Fruit fly (Drosophila melanogaster) whole organism, embryonic: ENCODE data around the gene Vps39.

Experiments
- CG17829 ChIP-seq: fragments of 200-800 bp; optimal IDR thresholded peaks from 2 replicates; lab custom pipeline; 2019; ENCODE audit warnings: missing biosample characterization, mild to moderate bottlenecking, missing genetic modification characterization, moderate library complexity
- CG31224 ChIP-seq: fragments of 200-800 bp; sonication (Bioruptor generic); IDR thresholded peaks from 2 replicates; pipeline ENCODE4 v1.3.6; 2022; ENCODE audit warnings: missing biosample characterization, missing genetic modification characterization
- CG8290 ChIP-seq, 3 experiments: fragments of 200-800 bp; sonication (Bioruptor generic); optimal IDR thresholded peaks; 2 replicates each; lab custom pipeline; 2016 to 2019; ENCODE audit warnings: missing biosample characterization in 3 of 3, missing genetic modification characterization in 3 of 3, mild to moderate bottlenecking in 2 of 3, moderate library complexity in 1 of 3
- Dll ChIP-seq: fragments of 200-800 bp; sonication (Bioruptor generic); IDR thresholded peaks from 4 replicates; pipeline ENCODE4 v1.3.6; 2022; ENCODE audit warnings: missing biosample characterization, missing genetic modification characterization; ENCODE audit not compliant: partially characterized antibody
- al ChIP-seq: fragments of 200-800 bp; sonication (Bioruptor generic); IDR thresholded peaks from 2 replicates; pipeline ENCODE4 v1.3.6; 2022; ENCODE audit warnings: missing biosample characterization, missing genetic modification characterization
- crc ChIP-seq: fragments of 200-800 bp; sonication (Bioruptor generic); optimal IDR thresholded peaks from 2 replicates; lab custom pipeline; 2016; ENCODE audit warnings: missing biosample characterization, missing genetic modification characterization
- inv ChIP-seq: fragments of 200-800 bp; sonication (Bioruptor generic); IDR thresholded peaks from 2 replicates; pipeline ENCODE4 v1.3.6; 2022; ENCODE audit warnings: missing biosample characterization, missing genetic modification characterization; ENCODE audit not compliant: partially characterized antibody
- nerfin-2 ChIP-seq: fragments of 200-800 bp; sonication (Bioruptor generic); IDR thresholded peaks from 2 replicates; pipeline ENCODE4 v1.3.6; 2022; ENCODE audit warnings: missing biosample characterization, missing genetic modification characterization; ENCODE audit not compliant: partially characterized antibody
- psq ChIP-seq: fragments of 200-800 bp; sonication (Bioruptor generic); optimal IDR thresholded peaks from 2 replicates; lab custom pipeline; 2017; ENCODE audit warnings: missing biosample characterization, missing genetic modification characterization

dm6 chr3R:18312761-18313160, 38.5 kb upstream of the Vps39 start:
- TF ChIP-seq CG17829 (tag; lab: Kevin White, UChicago) (no peak), nerfin-2 (GFP tag; lab: Robert Waterston, UW) (no peak), inv (no peak), psq (GFP tag; lab: Kevin White, UChicago) (no peak), CG8290 (GFP tag; optimal IDR thresholded peaks at IDR 0.05; lab: Kevin White, UChicago) (no peak), CG8290 (tag; optimal IDR thresholded peaks at IDR 0.05; lab: Kevin White, UChicago) (no peak), al (no peak), Dll (GFP tag; lab: Robert Waterston, UW) (no peak), crc (GFP tag; lab: Kevin White, UChicago) (no peak), CG31224 (no peak)
